Fruit fly (Drosophila melanogaster): ENCODE measurements around the gene pic.

pic gene

DNA sequence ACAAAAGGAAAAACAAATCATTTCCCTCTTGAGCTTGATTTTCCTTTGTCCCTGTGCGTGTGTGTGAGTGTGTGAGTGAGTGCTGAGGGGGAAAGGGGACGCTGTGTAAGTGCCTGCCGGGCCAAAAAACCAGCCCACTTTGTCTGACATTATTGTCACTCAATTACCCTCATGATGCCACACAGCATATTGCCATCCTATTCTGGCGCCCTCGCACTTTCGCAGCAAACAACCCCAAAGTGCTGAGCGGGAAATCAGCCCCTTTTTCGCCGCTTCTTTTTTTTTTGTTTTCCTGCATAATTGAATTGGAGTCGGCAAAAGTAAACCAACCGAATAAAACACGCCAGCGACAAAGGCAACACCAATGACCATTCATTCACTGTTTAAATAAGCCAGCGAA, 23.7 kb downstream of the pic start:
- TF ChIP-seq insv (optimal IDR thresholded peaks at IDR 0.05) (no peak), Sin3A (optimal IDR thresholded peaks at IDR 0.05) (no peak), ttk (optimal IDR thresholded peaks at IDR 0.05) (no peak), Myc (optimal IDR thresholded peaks at IDR 0.05) (no peak), psq (optimal IDR thresholded peaks at IDR 0.05) (no peak), h (optimal IDR thresholded peaks at IDR 0.05) (no peak)

DNA sequence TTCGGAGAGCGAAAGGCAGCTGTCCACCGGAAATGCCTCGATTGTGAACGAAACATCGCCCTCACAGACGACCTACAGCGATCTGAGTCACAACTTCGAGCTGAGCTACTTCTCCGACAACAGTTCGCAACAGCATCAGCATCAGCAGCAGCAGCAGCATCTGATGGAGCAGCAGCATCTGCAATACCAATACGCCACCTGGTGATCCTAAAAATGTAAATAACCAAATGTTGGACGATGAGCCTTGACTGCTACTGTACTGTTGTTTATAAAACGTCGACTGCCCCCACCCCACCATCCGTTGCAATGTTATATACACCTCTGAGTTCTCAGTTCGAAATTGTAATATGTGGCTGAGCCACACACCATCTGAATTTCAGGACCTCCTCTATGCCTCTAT, 25.2 kb downstream of the pic start:
- no peak for TF ChIP-seq psq (optimal IDR thresholded peaks at IDR 0.05)
- TF ChIP-seq h (optimal IDR thresholded peaks at IDR 0.05): no peak
- no peak for TF ChIP-seq ttk (optimal IDR thresholded peaks at IDR 0.05)
- TF ChIP-seq Sin3A (optimal IDR thresholded peaks at IDR 0.05): no peak
- no peak for TF ChIP-seq Myc (optimal IDR thresholded peaks at IDR 0.05)
- no peak for TF ChIP-seq insv (optimal IDR thresholded peaks at IDR 0.05)

DNA sequence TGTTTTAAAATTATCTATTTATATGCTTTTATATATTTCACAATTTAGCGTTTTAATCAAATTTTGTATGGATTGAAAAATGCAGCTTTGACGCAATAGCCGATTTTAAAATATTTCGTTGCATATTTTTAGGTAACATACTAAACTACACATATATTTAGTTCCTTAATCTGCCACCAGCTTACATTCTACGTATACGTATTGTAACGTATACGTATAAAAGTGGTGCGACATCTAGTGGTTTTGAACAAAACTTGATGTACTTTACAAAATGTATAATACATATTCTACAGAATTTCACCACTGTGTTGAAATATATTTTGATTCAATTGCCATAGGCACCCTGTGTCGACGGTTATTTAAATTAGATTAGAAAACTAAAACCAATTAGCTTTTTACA, 26.2 kb downstream of the pic start:
- no peak for TF ChIP-seq Sin3A (optimal IDR thresholded peaks at IDR 0.05)
- no peak for TF ChIP-seq h (optimal IDR thresholded peaks at IDR 0.05)
- TF ChIP-seq ttk (optimal IDR thresholded peaks at IDR 0.05): no peak
- no peak for TF ChIP-seq insv (optimal IDR thresholded peaks at IDR 0.05)
- no peak for TF ChIP-seq psq (optimal IDR thresholded peaks at IDR 0.05)
- no peak for TF ChIP-seq Myc (optimal IDR thresholded peaks at IDR 0.05)

DNA sequence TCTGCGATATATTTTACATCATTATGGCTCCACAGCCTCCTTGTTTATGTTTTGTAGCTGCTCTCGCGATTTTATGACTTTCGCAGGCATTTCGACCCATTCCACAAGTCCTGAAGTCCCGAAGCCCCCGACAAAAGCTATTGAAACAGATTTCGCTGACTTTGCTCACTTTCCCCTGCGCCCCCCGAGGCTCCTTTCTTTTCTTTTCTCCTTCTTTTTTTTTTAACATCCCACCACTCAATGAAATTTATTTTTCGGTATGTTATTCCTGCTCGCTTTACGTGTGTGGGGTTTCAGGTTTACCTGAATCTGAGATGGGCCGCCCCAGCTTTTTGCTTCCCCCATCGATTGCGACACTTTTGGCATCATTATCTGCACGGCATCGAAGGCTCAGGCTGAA, 30.3 kb downstream of the pic start:
- TF ChIP-seq insv (optimal IDR thresholded peaks at IDR 0.05): no peak

DNA sequence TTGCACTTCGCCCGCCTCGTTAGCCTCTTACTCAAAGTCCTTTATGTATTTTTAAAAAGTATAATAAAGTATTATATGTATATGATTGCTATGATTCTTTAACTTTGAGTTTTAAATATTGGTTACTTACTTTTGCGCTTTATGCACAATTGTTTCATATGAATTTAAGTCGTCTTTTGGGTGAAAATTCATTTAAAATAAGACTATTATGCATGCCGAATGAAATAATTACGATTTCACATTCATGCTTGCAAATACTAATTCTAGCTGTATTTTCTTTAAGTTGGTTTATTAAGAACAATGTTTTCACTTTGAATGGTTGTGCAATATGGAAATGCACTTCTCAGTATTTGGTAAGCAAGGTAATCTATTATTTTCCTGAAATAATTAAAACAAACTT, 33.9 kb downstream of the pic start, which contains the start of gene CG43063:
CG43063 (plus strand) TSS at position 301 of the 400 bp plus-strand sequence.
- no peak for TF ChIP-seq ttk (optimal IDR thresholded peaks at IDR 0.05)
- TF ChIP-seq insv (optimal IDR thresholded peaks at IDR 0.05): no peak
- TF ChIP-seq Myc (optimal IDR thresholded peaks at IDR 0.05): no peak
- TF ChIP-seq Sin3A (optimal IDR thresholded peaks at IDR 0.05): no peak
- no peak for TF ChIP-seq psq (optimal IDR thresholded peaks at IDR 0.05)
- no peak for TF ChIP-seq h (optimal IDR thresholded peaks at IDR 0.05)

DNA sequence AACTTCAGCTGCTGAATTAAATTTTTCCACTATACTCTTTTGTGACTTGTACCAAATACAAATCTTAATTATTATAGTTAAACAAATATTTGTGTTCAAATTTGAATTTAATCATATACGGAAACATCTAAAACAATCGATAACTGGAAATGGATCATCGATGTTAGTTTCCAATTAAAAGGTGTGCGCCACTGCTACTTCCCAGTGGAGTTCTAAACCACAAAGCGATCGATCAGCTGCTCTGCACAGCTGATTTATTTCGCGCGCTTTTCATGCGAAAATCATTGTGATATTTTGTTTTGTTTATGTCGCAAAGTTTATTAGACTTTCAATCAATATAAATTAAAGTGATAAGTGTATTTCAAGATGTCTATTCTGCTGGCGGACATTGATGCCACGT, 36.4 kb downstream of the pic start, which contains the start of gene timeout:
timeout (plus strand) TSS at position 257 of the 400 bp plus-strand sequence.
- TF ChIP-seq ttk (optimal IDR thresholded peaks at IDR 0.05): no peak
- TF ChIP-seq h (optimal IDR thresholded peaks at IDR 0.05): no peak
- no peak for TF ChIP-seq Myc (optimal IDR thresholded peaks at IDR 0.05)
- TF ChIP-seq psq (optimal IDR thresholded peaks at IDR 0.05): no peak

DNA sequence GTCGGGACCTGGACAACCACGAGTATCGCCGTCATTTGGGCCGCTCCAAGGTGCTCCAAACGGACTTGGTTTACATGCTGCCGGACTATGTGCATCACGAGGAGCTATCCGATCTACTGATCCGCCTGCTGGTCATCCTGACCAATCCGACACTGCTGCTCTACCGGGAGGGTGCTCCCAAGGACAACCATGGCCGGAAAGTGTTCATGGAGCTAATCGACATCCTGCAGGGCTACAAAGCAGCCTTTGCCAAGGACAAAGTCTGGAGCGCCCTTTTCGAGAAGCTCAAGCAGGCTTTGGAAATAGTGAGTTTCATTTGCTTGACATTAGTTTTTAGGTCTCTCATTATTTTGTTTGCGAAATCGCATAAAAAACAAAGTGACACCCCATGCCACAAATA, 36.9 kb downstream of the pic start, which contains the start of gene CG34308:
CG34308 (plus strand) TSS at position 301 of the 400 bp plus-strand sequence.
- TF ChIP-seq insv (optimal IDR thresholded peaks at IDR 0.05) (no peak), Myc (optimal IDR thresholded peaks at IDR 0.05) (no peak), h (optimal IDR thresholded peaks at IDR 0.05) (no peak)

DNA sequence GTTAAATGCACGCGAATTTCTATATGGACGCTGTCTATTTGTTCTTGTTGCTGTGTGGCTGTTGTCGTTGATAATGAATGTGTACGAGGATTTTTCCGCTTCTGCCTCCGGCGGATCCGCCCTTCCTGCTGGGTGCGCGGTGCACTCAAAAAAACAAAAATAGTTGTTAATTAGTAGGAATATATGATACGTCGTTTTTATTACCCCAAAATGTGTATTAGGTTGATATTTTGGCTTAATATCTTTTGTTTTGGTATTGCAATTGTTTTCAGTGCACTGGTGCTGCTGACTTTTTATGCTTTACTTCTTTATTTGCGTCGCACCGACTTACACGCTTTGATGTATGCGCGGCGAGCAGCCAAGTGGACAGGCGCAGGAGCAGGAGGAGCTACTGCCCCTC, 39.6 kb downstream of the pic start:
- TF ChIP-seq Sin3A (optimal IDR thresholded peaks at IDR 0.05): no peak
- no peak for TF ChIP-seq insv (optimal IDR thresholded peaks at IDR 0.05)
- no peak for TF ChIP-seq h (optimal IDR thresholded peaks at IDR 0.05)
- no peak for TF ChIP-seq ttk (optimal IDR thresholded peaks at IDR 0.05)
- no peak for TF ChIP-seq psq (optimal IDR thresholded peaks at IDR 0.05)

All from Kc167 (cell line).